Worm (Caenorhabditis elegans): ENCODE measurements around the gene cox-5A.

cox-5A gene

DNA sequence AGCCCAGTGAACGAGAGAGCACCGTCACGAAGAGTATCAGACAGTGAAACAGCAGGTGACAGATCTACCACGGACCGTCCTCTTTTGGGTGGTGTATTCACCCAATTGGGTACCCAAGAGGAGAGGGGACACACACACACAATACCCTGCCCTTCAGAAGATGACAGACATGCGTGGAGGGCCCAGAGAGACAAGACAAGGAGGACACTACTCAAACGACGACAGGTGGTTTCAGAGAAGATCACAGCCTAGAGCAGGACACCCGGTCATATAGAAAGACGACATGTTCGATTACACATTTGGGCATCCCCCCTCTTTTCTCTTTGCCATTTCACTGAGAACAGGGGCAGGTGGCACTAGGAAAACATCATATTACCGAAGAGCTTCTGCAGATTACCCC, 11.1 kb upstream of the cox-5A start:
- TF ChIP-seq set-16 (GFP tag; IDR thresholded peaks at IDR 0.05) (no peak), unc-62 (GFP tag; optimal IDR thresholded peaks at IDR 0.05 in 1 of 2) (peak in 1 of 2 experiments; percentile 50), unc-62 (tag; optimal IDR thresholded peaks at IDR 0.05) (no peak), nhr-76 (tag; optimal IDR thresholded peaks at IDR 0.05) (no peak), ceh-20 (GFP tag; IDR thresholded peaks at IDR 0.05) (no peak), ceh-82 (tag; optimal IDR thresholded peaks at IDR 0.05) (no peak), D1046.2 (GFP tag; IDR thresholded peaks at IDR 0.05) (no peak), egl-43 (GFP tag; IDR thresholded peaks at IDR 0.05) (no peak), zip-2 (tag; optimal IDR thresholded peaks at IDR 0.05) (no peak)

DNA sequence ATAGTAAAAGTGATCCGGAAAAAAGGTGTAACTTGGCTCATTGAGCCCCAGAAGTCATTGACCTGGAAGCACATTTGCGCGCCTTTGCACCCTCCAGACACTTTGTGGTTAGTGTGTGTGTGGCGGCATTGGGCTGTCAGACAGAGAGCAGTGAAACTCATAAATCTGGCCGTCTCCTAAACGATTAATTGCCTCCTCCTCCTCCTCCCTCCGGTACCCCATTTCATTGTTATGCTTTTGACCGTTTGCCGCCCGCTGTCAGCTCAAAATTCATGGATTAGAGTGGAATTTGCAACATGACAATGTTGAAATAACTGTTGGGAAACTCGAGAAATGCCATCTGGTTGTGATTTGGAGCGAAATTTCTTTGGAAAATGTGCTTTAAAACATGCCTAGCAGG, 1.2 kb upstream of the cox-5A start:
- TF ChIP-seq mxl-3 (GFP tag; optimal IDR thresholded peaks at IDR 0.05) (no peak), unc-62 (GFP tag; optimal IDR thresholded peaks at IDR 0.05 in 1 of 2) (peak in 1 of 2 experiments; percentile 69), unc-62 (tag; optimal IDR thresholded peaks at IDR 0.05) (no peak)

DNA sequence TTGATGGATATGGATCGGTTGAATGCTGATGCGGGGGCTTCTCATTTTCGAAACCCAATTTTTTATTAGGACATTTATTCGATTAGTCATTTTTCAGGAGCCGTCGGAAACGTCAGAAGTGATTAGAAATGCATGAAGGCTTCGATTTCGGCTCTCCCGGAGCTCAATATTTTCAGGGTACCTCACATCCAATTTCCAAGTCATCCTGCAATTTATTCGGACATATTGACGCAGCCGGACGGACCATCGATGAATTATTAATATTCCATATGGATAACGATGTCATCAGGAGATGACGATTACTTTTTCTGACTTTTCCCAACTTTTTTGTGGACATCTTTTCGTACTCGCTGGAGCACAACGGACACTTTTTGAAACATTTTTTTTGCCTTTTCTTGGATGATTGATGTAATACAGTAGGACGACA, 1.3 kb downstream of the cox-5A start:
- no peak for TF ChIP-seq lin-39 (tag; optimal IDR thresholded peaks at IDR 0.05)
- TF ChIP-seq cey-2 (tag; optimal IDR thresholded peaks at IDR 0.05; ENCODE audit: borderline replicate concordance, insufficient read depth): no peak
- TF ChIP-seq hif-1 (tag; optimal IDR thresholded peaks at IDR 0.05): no peak
- TF ChIP-seq dmd-6 (GFP tag; IDR thresholded peaks at IDR 0.05): peak; percentile 12; the same call in 1 of the 2 replicates
- TF ChIP-seq nhr-111 (GFP tag; optimal IDR thresholded peaks at IDR 0.05): no peak
- TF ChIP-seq dmd-8 (GFP tag; IDR thresholded peaks at IDR 0.05): no peak
- no peak for TF ChIP-seq lin-29 (GFP tag; IDR thresholded peaks at IDR 0.05)
- peak; percentile 1 for TF ChIP-seq mes-2 (tag; optimal IDR thresholded peaks at IDR 0.05; ENCODE audit: poor library complexity, severe bottlenecking)
- TF ChIP-seq nhr-10 (tag; optimal IDR thresholded peaks at IDR 0.05): no peak
- no peak for TF ChIP-seq attf-4 (tag; optimal IDR thresholded peaks at IDR 0.05)
- TF ChIP-seq lin-13 (GFP tag; optimal IDR thresholded peaks at IDR 0.05): no peak
- TF ChIP-seq nhr-77 (tag; optimal IDR thresholded peaks at IDR 0.05): no peak
- TF ChIP-seq unc-39 (tag; optimal IDR thresholded peaks at IDR 0.05): no peak
- no peak for TF ChIP-seq ces-1 (GFP tag; optimal IDR thresholded peaks at IDR 0.05)
- TF ChIP-seq nhr-41 (GFP tag; IDR thresholded peaks at IDR 0.05): no peak
- TF ChIP-seq duxl-1 (tag; optimal IDR thresholded peaks at IDR 0.05; ENCODE audit: poor library complexity): peak; percentile 66
- no peak for TF ChIP-seq mxl-2 (GFP tag; conservative IDR thresholded peaks at IDR 0.05)
- TF ChIP-seq mdl-1 (tag; optimal IDR thresholded peaks at IDR 0.05): no peak
- TF ChIP-seq fkh-10 (GFP tag; optimal IDR thresholded peaks at IDR 0.05): no peak
- TF ChIP-seq mdt-29 (GFP tag; IDR thresholded peaks at IDR 0.05): peak; percentile 33; the same call in 1 of the 2 replicates
- no peak for TF ChIP-seq ZK546.5 (tag; optimal IDR thresholded peaks at IDR 0.05)
- no peak for TF ChIP-seq T20F7.1 (GFP tag; optimal IDR thresholded peaks at IDR 0.05)
- no peak for TF ChIP-seq snpc-4 (tag; optimal IDR thresholded peaks at IDR 0.05)
- TF ChIP-seq pqm-1 (tag; optimal IDR thresholded peaks at IDR 0.05): no peak
- no peak for TF ChIP-seq mxl-3 (GFP tag; optimal IDR thresholded peaks at IDR 0.05)
- TF ChIP-seq nhr-102 (tag; optimal IDR thresholded peaks at IDR 0.05): peak; percentile 78
- no peak for TF ChIP-seq gei-8 (GFP tag; optimal IDR thresholded peaks at IDR 0.05)
- peak; percentile 71; the same call in 1 of the 2 replicates for TF ChIP-seq snpc-1.2 (GFP tag; IDR thresholded peaks at IDR 0.05)
- TF ChIP-seq Y75B8A.6 (GFP tag; IDR thresholded peaks at IDR 0.05): no peak
- TF ChIP-seq F44E2.7 (GFP tag; IDR thresholded peaks at IDR 0.05): no peak
- no peak for TF ChIP-seq nhr-237 (tag; optimal IDR thresholded peaks at IDR 0.05)
- no peak for TF ChIP-seq F37D6.2 (tag; optimal IDR thresholded peaks at IDR 0.05)
- no peak for TF ChIP-seq tag-97 (GFP tag; IDR thresholded peaks at IDR 0.05)
- TF ChIP-seq lin-1 (GFP tag; IDR thresholded peaks at IDR 0.05): no peak
- TF ChIP-seq zfp-2 (tag; optimal IDR thresholded peaks at IDR 0.05): no peak
- TF ChIP-seq vab-7 (GFP tag; IDR thresholded peaks at IDR 0.05): no peak
- no peak for TF ChIP-seq zip-11 (GFP tag; IDR thresholded peaks at IDR 0.05)
- no peak for TF ChIP-seq ceh-62 (tag; optimal IDR thresholded peaks at IDR 0.05)
- no peak for TF ChIP-seq ztf-11 (tag; optimal IDR thresholded peaks at IDR 0.05)
- TF ChIP-seq ceh-28 (tag; optimal IDR thresholded peaks at IDR 0.05): no peak
